Fruit fly (Drosophila melanogaster) whole organism, prepupa: ENCODE data around the gene CG3764.
"Not testable (repeated sequence)": the region's sequence is repeated elsewhere in the genome, so short reads cannot be mapped to it uniquely, and the experiment has no call there.

ENCODE experiments used
- CG16779 ChIP-seq: fragments of 200-800 bp; sonication (Bioruptor generic); optimal IDR thresholded peaks from 3 replicates; lab custom pipeline; 2017; ENCODE audit warnings: missing biosample characterization, mild to moderate bottlenecking, missing genetic modification characterization
- CG3919 ChIP-seq: fragments of 200-800 bp; sonication (Bioruptor generic); optimal IDR thresholded peaks from 3 replicates; lab custom pipeline; 2016; ENCODE audit warnings: missing biosample characterization, missing genetic modification characterization
- CG6163 ChIP-seq: fragments of 200-800 bp; sonication (Bioruptor generic); IDR thresholded peaks from 3 replicates; pipeline ENCODE4 v1.3.6; 2022; ENCODE audit warnings: missing biosample characterization, missing genetic modification characterization
- Hr39 ChIP-seq: fragments of 200-800 bp; sonication (Bioruptor generic); optimal IDR thresholded peaks from 2 replicates; lab custom pipeline; 2016; ENCODE audit warnings: missing biosample characterization, missing genetic modification characterization
- fd85E ChIP-seq: fragments of 200-800 bp; sonication (Bioruptor generic); optimal IDR thresholded peaks from 3 replicates; lab custom pipeline; 2016; ENCODE audit warnings: missing biosample characterization, missing genetic modification characterization
- fkh ChIP-seq: fragments of 200-800 bp; sonication (Bioruptor generic); optimal IDR thresholded peaks from 3 replicates; lab custom pipeline; 2017; ENCODE audit warnings: missing biosample characterization, mild to moderate bottlenecking, missing genetic modification characterization, moderate library complexity
- net ChIP-seq: fragments of 200-800 bp; sonication (Bioruptor generic); optimal IDR thresholded peaks from 3 replicates; lab custom pipeline; 2016; ENCODE audit warnings: missing biosample characterization, missing genetic modification characterization
- salr ChIP-seq, 2 experiments: fragments of 200-800 bp; sonication (Bioruptor generic); optimal IDR thresholded peaks; 3 replicates each; lab custom pipeline; 2016 to 2018; ENCODE audit warnings: missing biosample characterization in 2 of 2, missing genetic modification characterization in 2 of 2, mild to moderate bottlenecking in 1 of 2

The CG3764 gene

DNA sequence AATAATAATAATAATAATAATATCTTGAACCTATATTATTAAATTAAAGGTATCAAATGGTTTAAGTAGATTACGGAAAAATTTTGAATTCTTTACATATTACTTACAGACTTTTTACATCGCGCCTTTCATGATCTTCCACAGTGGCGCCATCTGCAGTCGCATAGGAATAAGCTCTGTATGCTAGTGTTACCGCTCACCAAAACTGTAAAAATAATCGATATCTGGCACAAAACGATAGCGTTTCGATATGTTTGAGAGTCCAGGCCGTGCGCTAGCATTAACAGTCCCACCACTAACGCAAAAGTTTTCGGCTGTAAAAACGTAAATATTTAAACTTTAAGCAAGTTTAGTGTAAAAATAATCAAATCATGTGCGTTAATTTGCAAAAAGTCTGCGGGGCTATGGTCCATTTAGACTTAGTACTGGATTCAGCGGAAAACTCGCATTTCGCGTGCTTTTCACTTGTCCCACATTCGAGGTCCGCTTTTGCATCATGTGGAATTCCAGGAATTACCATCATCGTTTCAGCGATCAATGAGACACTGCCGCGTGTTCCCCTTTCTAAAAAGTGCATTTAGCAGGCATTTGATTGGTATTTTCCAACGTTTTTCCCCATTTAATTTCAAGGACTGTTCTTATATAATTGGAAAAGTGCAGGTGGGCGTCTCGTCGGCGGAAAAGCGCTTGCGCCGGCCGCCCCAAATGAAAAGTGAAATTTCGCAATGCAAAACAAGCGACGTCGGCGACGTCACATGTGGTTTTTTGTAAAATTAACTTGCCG lies 57.0 kb downstream of the CG3764 start (continued):
- no peak for TF ChIP-seq CG6163 (GFP tag; lab: Robert Waterston, UW)
- peak; percentile 28 for TF ChIP-seq Hr39 (GFP tag; lab: Kevin White, UChicago)
- TF ChIP-seq salr (GFP tag; optimal IDR thresholded peaks at IDR 0.05; lab: Kevin White, UChicago): no peak
- TF ChIP-seq fd85E: no peak
- peak; percentile 12 for TF ChIP-seq CG3919 (GFP tag; lab: Kevin White, UChicago)

DNA sequence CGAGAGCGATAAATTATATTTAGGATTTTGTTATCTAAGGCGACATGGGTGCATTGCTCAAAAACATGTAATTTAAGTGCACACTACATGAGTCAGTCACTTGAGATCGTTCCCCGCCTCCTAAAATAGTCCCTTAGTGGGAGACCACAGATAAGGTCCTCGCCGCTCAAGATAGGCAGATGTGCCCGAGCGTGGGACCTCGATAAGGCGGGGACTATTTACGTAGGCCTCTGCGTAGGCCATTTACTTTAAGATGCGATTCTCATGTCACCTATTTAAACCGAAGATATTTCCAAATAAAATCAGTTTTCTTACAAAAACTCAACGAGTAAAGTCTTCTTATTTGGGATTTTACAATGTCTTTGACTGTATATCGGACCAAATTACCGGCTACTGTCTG lies 57.8 kb downstream of the CG3764 start, which contains the start of gene Ogdh:
TSS of gene Ogdh (plus strand) at position 301 of the 400 bp plus-strand sequence.
- TF ChIP-seq fkh; CG16779; net (GFP tag; lab: Kevin White, UChicago): not testable (repeated sequence)
- TF ChIP-seq, all 60 proteins: peak for 0; not testable (repeated sequence) for 60
